Fruit fly (Drosophila melanogaster) whole organism, prepupa: Measurements from ENCODE around the gene Ccdc39.

ENCODE experiments used
- CG6792 ChIP-seq: fragments of 200-800 bp; sonication (Bioruptor generic); optimal IDR thresholded peaks from 3 replicates; lab custom pipeline; 2016; ENCODE audit warnings: missing biosample characterization, missing genetic modification characterization
- Eip93F ChIP-seq: fragments of 200-800 bp; sonication (Bioruptor generic); optimal IDR thresholded peaks from 2 replicates; lab custom pipeline; 2016; ENCODE audit warnings: missing biosample characterization, mild to moderate bottlenecking, missing genetic modification characterization
- Lpt ChIP-seq: fragments of 200-800 bp; sonication (Bioruptor generic); optimal IDR thresholded peaks from 3 replicates; lab custom pipeline; 2016; ENCODE audit warnings: missing biosample characterization, missing genetic modification characterization
- Sox15 ChIP-seq: fragments of 200-800 bp; sonication (Bioruptor generic); optimal IDR thresholded peaks from 3 replicates; lab custom pipeline; 2016; ENCODE audit warnings: missing biosample characterization, missing genetic modification characterization
- fd85E ChIP-seq: fragments of 200-800 bp; sonication (Bioruptor generic); optimal IDR thresholded peaks from 3 replicates; lab custom pipeline; 2016; ENCODE audit warnings: missing biosample characterization, missing genetic modification characterization
- spab ChIP-seq: fragments of 200-800 bp; sonication (Bioruptor generic); optimal IDR thresholded peaks from 2 replicates; lab custom pipeline; 2017; ENCODE audit warnings: missing biosample characterization, mild to moderate bottlenecking, missing genetic modification characterization, missing genetic modification reagents

DNA sequence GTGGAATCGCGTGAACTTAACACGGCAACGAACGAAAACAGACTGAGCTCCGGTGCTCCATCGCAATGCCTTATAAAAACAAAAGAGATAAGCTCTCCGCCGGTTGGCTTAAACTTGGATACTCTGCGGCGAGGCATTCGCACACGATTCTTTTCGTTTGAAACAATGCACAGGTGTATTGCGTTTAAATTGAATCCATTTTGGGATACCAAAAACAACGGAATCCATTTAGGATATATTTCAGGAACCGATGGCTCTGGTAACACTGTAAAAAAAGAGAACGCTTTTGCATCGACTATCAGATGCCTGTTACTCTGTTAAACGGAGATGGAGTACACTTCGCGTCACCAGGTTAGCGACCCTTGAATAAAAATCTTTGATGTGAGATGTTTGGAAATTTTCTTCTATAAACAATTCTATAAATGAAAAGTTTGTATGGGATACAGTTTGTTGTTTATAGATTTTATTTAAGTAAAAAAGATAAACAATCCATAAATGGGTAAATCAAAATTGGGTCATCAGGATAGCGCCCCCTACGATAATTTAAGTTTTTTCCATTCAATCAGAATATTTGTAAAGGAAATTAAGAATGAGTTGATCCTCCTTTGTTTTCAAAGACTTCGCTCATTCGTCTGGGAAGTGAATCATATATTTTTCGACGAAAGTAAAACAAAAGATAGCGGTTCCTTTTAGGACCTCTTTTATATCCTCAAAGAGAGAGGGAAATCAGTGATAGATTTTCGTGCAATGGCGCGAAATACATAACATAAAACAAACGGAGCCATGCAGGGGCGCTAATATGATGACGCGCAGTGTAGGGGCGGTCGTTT, 52.5 kb downstream of the Ccdc39 start, which contains the start of gene Nep2:
- TF ChIP-seq Eip93F (GFP tag; lab: Kevin White, UChicago) = no peak
- peak; percentile 29 for TF ChIP-seq Sox15 (GFP tag; lab: Kevin White, UChicago)
- TF ChIP-seq Lpt (GFP tag; lab: Kevin White, UChicago) = no peak
- TF ChIP-seq spab (GFP tag; lab: Kevin White, UChicago) = peak; percentile 54
- TF ChIP-seq CG6792 (GFP tag; lab: Kevin White, UChicago) = peak; percentile 43
- TF ChIP-seq fd85E (GFP tag; lab: Kevin White, UChicago) = no peak
